Worm (Caenorhabditis elegans): ENCODE measurements around the gene skn-1.

DNA sequence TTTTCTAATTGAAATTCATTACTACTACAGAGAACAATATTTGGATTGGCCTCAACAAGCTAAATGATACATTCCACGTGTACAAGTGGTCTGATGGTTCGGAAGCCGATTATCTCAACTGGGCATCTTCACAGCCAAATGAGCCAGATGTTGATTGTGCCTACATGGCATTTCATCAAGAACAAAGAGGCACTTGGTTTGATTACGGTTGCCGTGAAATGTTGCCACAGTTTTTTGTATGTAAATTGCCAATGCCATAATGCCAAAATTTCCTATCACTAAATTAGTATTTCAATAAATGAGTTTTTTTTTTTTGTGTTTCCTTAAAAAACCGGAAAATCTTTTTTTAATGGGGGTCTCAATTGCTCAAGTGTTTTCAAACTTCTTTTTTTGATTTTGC is 5.5 kb downstream of the skn-1 start:
- TF ChIP-seq snpc-4 (GFP tag; optimal IDR thresholded peaks at IDR 0.05) (no peak), snpc-4 (tag; optimal IDR thresholded peaks at IDR 0.05) (no peak), egl-44 (GFP tag; IDR thresholded peaks at IDR 0.05) (no peak), dpff-1 (tag; optimal IDR thresholded peaks at IDR 0.05) (no peak), him-1 (tag; optimal IDR thresholded peaks at IDR 0.05) (no peak)

Data from whole organism, young adult.